Worm (Caenorhabditis elegans) whole organism, young adult: ENCODE measurements around the gene ZC395.11.
A peak's percentile ranks its signal among the peaks of the same experiment; 100 is the strongest.

Experiments
- B0035.1 ChIP-seq: sonication (generic microtip); optimal IDR thresholded peaks from 2 replicates; lab custom pipeline; 2016; ENCODE audit warnings: missing genetic modification characterization, mild to moderate bottlenecking, missing compliant biosample characterization, missing genotype, missing genetic modification reagents
- F23B12.7 ChIP-seq: sonication (generic microtip); optimal IDR thresholded peaks from 2 replicates; lab custom pipeline; 2017; ENCODE audit warnings: missing genetic modification characterization, mild to moderate bottlenecking, missing compliant biosample characterization, antibody characterized with exemption, moderate library complexity; ENCODE audit not compliant: insufficient read depth
- F33H1.4 ChIP-seq: fragments of 200-800 bp; sonication (Bioruptor generic); IDR thresholded peaks from 2 replicates; pipeline ENCODE4 v1.3.6; 2022; ENCODE audit warnings: missing genetic modification reagents, missing genetic modification characterization, missing compliant biosample characterization
- F39B2.1 ChIP-seq: fragments of 200-800 bp; sonication (Bioruptor generic); IDR thresholded peaks from 2 replicates; pipeline ENCODE4 v1.3.6; 2022; ENCODE audit warnings: missing genetic modification reagents, missing genetic modification characterization, missing compliant biosample characterization
- K11D2.4 ChIP-seq: fragments of 200-800 bp; sonication (Bioruptor generic); IDR thresholded peaks from 2 replicates; pipeline ENCODE4 v1.3.6; 2022; ENCODE audit warnings: missing genetic modification reagents, missing genetic modification characterization, missing compliant biosample characterization
- K12H6.12 ChIP-seq: fragments of 200-800 bp; sonication (Bioruptor generic); optimal IDR thresholded peaks from 2 replicates; lab custom pipeline; 2018; ENCODE audit warnings: mild to moderate bottlenecking, missing genetic modification characterization, missing compliant biosample characterization
- T26A5.8 ChIP-seq: sonication (generic microtip); optimal IDR thresholded peaks from 2 replicates; lab custom pipeline; 2016; ENCODE audit warnings: missing genetic modification characterization, missing compliant biosample characterization
- Y67H2A.10 ChIP-seq: fragments of 200-800 bp; sonication (Bioruptor generic); conservative IDR thresholded peaks from 2 replicates; pipeline ENCODE4 v1.3.6; 2022; ENCODE audit warnings: missing genetic modification reagents, missing genetic modification characterization, missing compliant biosample characterization
- Y79H2A.3 ChIP-seq: fragments of 200-800 bp; sonication (Bioruptor generic); conservative IDR thresholded peaks from 2 replicates; pipeline ENCODE4 v1.3.6; 2022; ENCODE audit warnings: missing genetic modification reagents, missing genetic modification characterization, missing compliant biosample characterization
- Y95B8A.8 ChIP-seq: fragments of 200-800 bp; sonication (Bioruptor generic); IDR thresholded peaks from 2 replicates; pipeline ENCODE4 v1.3.6; 2022; ENCODE audit warnings: missing genetic modification reagents, missing genetic modification characterization, missing compliant biosample characterization
- akir-1 ChIP-seq: fragments of 200-800 bp; sonication (Bioruptor generic); optimal IDR thresholded peaks from 2 replicates; lab custom pipeline; 2018; ENCODE audit warnings: mild to moderate bottlenecking, missing genetic modification characterization, moderate library complexity, missing compliant biosample characterization
- ama-1 ChIP-seq, 3 experiments: fragments of 150-350 bp in 1 of 3; sonication (generic microtip) in 2 of 3; optimal IDR thresholded peaks; 2 replicates each; lab custom pipeline; 2014 to 2018; ENCODE audit warnings: missing biosample characterization in 2 of 3, missing genetic modification characterization in 2 of 3, missing genetic modification reagents in 2 of 3
- attf-3 ChIP-seq: fragments of 200-800 bp; sonication (Bioruptor generic); conservative IDR thresholded peaks from 2 replicates; pipeline ENCODE4 v1.3.6; 2022; ENCODE audit warnings: missing genetic modification reagents, missing genetic modification characterization, missing compliant biosample characterization
- attf-5 ChIP-seq: fragments of 200-800 bp; sonication (Bioruptor generic); optimal IDR thresholded peaks from 2 replicates; lab custom pipeline; 2018; ENCODE audit warnings: mild to moderate bottlenecking, missing genetic modification characterization, missing compliant biosample characterization
- bed-2 ChIP-seq: fragments of 200-800 bp; sonication (Bioruptor generic); IDR thresholded peaks from 2 replicates; pipeline ENCODE4 v1.3.6; 2022; ENCODE audit warnings: missing genetic modification reagents, missing genetic modification characterization, missing compliant biosample characterization
- ccch-3 ChIP-seq: fragments of 200-800 bp; sonication (Bioruptor generic); optimal IDR thresholded peaks from 2 replicates; lab custom pipeline; 2018; ENCODE audit warnings: mild to moderate bottlenecking, missing genetic modification characterization, missing compliant biosample characterization
- cebp-2 ChIP-seq: fragments of 200-800 bp; sonication (Bioruptor generic); IDR thresholded peaks from 2 replicates; pipeline ENCODE4 v1.3.6; 2022; ENCODE audit warnings: missing genetic modification characterization, missing compliant biosample characterization
- ceh-27 ChIP-seq: fragments of 200-800 bp; sonication (Bioruptor generic); optimal IDR thresholded peaks from 2 replicates; lab custom pipeline; 2018; ENCODE audit warnings: mild to moderate bottlenecking, missing genetic modification characterization, moderate library complexity, missing compliant biosample characterization
- ceh-79 ChIP-seq: sonication (generic microtip); optimal IDR thresholded peaks from 2 replicates; lab custom pipeline; 2017; ENCODE audit warnings: mild to moderate bottlenecking, missing genetic modification characterization, missing compliant biosample characterization
- ceh-91 ChIP-seq: fragments of 200-800 bp; sonication (Bioruptor generic); IDR thresholded peaks from 2 replicates; pipeline ENCODE4 v1.3.6; 2022; ENCODE audit warnings: missing genetic modification reagents, missing genetic modification characterization, missing compliant biosample characterization
- chd-7 ChIP-seq: sonication (generic microtip); optimal IDR thresholded peaks from 2 replicates; lab custom pipeline; 2016; ENCODE audit warnings: mild to moderate bottlenecking, missing genetic modification characterization, moderate library complexity, missing compliant biosample characterization
- die-1 ChIP-seq: sonication (generic microtip); optimal IDR thresholded peaks from 2 replicates; lab custom pipeline; 2016; ENCODE audit warnings: missing genotype, mild to moderate bottlenecking, missing genetic modification characterization, missing compliant biosample characterization
- ets-4 ChIP-seq: fragments of 200-800 bp; sonication (Bioruptor generic); optimal IDR thresholded peaks from 2 replicates; lab custom pipeline; 2018; ENCODE audit warnings: mild to moderate bottlenecking, missing genetic modification characterization, missing compliant biosample characterization
- gei-17 ChIP-seq: fragments of 200-800 bp; sonication (Bioruptor generic); optimal IDR thresholded peaks from 2 replicates; lab custom pipeline; 2018; ENCODE audit warnings: mild to moderate bottlenecking, missing genetic modification characterization, missing compliant biosample characterization
- hmg-20 ChIP-seq: fragments of 200-800 bp; sonication (Bioruptor generic); IDR thresholded peaks from 2 replicates; pipeline ENCODE4 v1.3.6; 2022; ENCODE audit warnings: missing genetic modification reagents, missing genetic modification characterization, missing compliant biosample characterization
- hsf-1 ChIP-seq: fragments of 200-800 bp; sonication (Bioruptor generic); IDR thresholded peaks from 2 replicates; pipeline ENCODE4 v1.3.6; 2022; ENCODE audit warnings: missing genetic modification reagents, missing genetic modification characterization, missing compliant biosample characterization
- lag-1 ChIP-seq: fragments of 200-800 bp; sonication (Bioruptor generic); IDR thresholded peaks from 2 replicates; pipeline ENCODE4 v1.3.6; 2022; ENCODE audit warnings: missing genetic modification reagents, missing genetic modification characterization, missing compliant biosample characterization
- let-526 ChIP-seq: fragments of 200-800 bp; sonication (Bioruptor generic); IDR thresholded peaks from 2 replicates; pipeline ENCODE4 v1.3.6; 2022; ENCODE audit warnings: missing genetic modification reagents, missing genetic modification characterization, missing compliant biosample characterization
- let-607 ChIP-seq, 2 experiments: fragments of 200-800 bp in 1 of 2; sonication (Bioruptor generic) in 1 of 2; sonication (generic microtip) in 1 of 2; optimal IDR thresholded peaks; 2 replicates each; lab custom pipeline; 2016 to 2018; ENCODE audit warnings: mild to moderate bottlenecking in 2 of 2, missing compliant biosample characterization in 2 of 2, missing genetic modification characterization in 2 of 2, moderate library complexity in 2 of 2, missing genotype in 1 of 2
- lin-26 ChIP-seq: fragments of 200-800 bp; sonication (Bioruptor generic); IDR thresholded peaks from 2 replicates; pipeline ENCODE4 v1.3.6; 2022; ENCODE audit warnings: missing genetic modification reagents, missing genetic modification characterization, missing compliant biosample characterization
- lsy-27 ChIP-seq: sonication (generic microtip); optimal IDR thresholded peaks from 2 replicates; lab custom pipeline; 2017; ENCODE audit warnings: missing genetic modification characterization, mild to moderate bottlenecking, missing compliant biosample characterization, antibody characterized with exemption, missing genotype, borderline replicate concordance; ENCODE audit not compliant: insufficient read depth
- madf-10 ChIP-seq: sonication (generic microtip); optimal IDR thresholded peaks from 2 replicates; lab custom pipeline; 2016; ENCODE audit warnings: mild to moderate bottlenecking, missing genetic modification characterization, missing compliant biosample characterization
- madf-6 ChIP-seq: fragments of 200-800 bp; sonication (Bioruptor generic); IDR thresholded peaks from 2 replicates; pipeline ENCODE4 v1.3.6; 2022; ENCODE audit warnings: missing genetic modification reagents, missing genetic modification characterization, missing compliant biosample characterization
- mel-28 ChIP-seq: sonication (generic microtip); optimal IDR thresholded peaks from 2 replicates; lab custom pipeline; 2016; ENCODE audit warnings: borderline replicate concordance, mild to moderate bottlenecking, missing genetic modification characterization, missing compliant biosample characterization
- nhr-27 ChIP-seq: fragments of 200-800 bp; sonication (Bioruptor generic); optimal IDR thresholded peaks from 2 replicates; lab custom pipeline; 2018; ENCODE audit warnings: mild to moderate bottlenecking, missing genetic modification characterization, moderate library complexity, missing compliant biosample characterization
- nhr-90 ChIP-seq: sonication (generic microtip); optimal IDR thresholded peaks from 2 replicates; lab custom pipeline; 2016; ENCODE audit warnings: missing genotype, mild to moderate bottlenecking, missing genetic modification characterization, missing compliant biosample characterization
- rec-8 ChIP-seq, 2 experiments: sonication (generic microtip); optimal IDR thresholded peaks; 2 replicates each; lab custom pipeline; 2016; ENCODE audit warnings: mild to moderate bottlenecking in 2 of 2, missing genetic modification characterization in 2 of 2, missing genetic modification reagents in 2 of 2, missing genotype in 2 of 2, missing biosample characterization in 1 of 2, missing compliant biosample characterization in 1 of 2, moderate library complexity in 1 of 2
- snpc-4 ChIP-seq, 5 experiments: fragments of 150-350 bp in 1 of 5; sonication (generic microtip) in 4 of 5; optimal IDR thresholded peaks; 2 replicates each; lab custom pipeline; 2014 to 2018; ENCODE audit warnings: missing genetic modification characterization in 5 of 5, missing biosample characterization in 3 of 5, antibody characterized with exemption in 2 of 5, mild to moderate bottlenecking in 2 of 5, missing compliant biosample characterization in 2 of 5, missing genotype in 2 of 5, moderate library complexity in 2 of 5, missing genetic modification reagents in 1 of 5
- tbp1 ChIP-seq: fragments of 200-800 bp; sonication (Bioruptor generic); optimal IDR thresholded peaks from 2 replicates; lab custom pipeline; 2018; ENCODE audit warnings: mild to moderate bottlenecking, missing genetic modification characterization, missing compliant biosample characterization
- tbx-9 ChIP-seq: sonication (generic microtip); optimal IDR thresholded peaks from 2 replicates; lab custom pipeline; 2016; ENCODE audit warnings: borderline replicate concordance, missing genetic modification characterization, inconsistent platforms, missing compliant biosample characterization
- unc-62 ChIP-seq: fragments of 150-350 bp; optimal IDR thresholded peaks from 2 replicates; lab custom pipeline; 2014; ENCODE audit warnings: missing biosample characterization, missing genetic modification reagents, missing genetic modification characterization
- xnd-1 ChIP-seq: sonication (generic microtip); optimal IDR thresholded peaks from 2 replicates; lab custom pipeline; 2016; ENCODE audit warnings: missing genotype, missing genetic modification reagents, missing genetic modification characterization, missing compliant biosample characterization
- zim-3 ChIP-seq: sonication (generic microtip); optimal IDR thresholded peaks from 2 replicates; lab custom pipeline; 2017; ENCODE audit warnings: mild to moderate bottlenecking, missing genetic modification characterization, moderate library complexity, missing compliant biosample characterization
- ztf-26 ChIP-seq: sonication (generic microtip); optimal IDR thresholded peaks from 2 replicates; lab custom pipeline; 2017; ENCODE audit warnings: missing genetic modification characterization, missing compliant biosample characterization
- ztf-6 ChIP-seq: fragments of 200-800 bp; sonication (Bioruptor generic); IDR thresholded peaks from 2 replicates; pipeline ENCODE4 v1.3.6; 2022; ENCODE audit warnings: missing genetic modification reagents, missing genetic modification characterization, missing compliant biosample characterization

The ZC395.11 gene

DNA sequence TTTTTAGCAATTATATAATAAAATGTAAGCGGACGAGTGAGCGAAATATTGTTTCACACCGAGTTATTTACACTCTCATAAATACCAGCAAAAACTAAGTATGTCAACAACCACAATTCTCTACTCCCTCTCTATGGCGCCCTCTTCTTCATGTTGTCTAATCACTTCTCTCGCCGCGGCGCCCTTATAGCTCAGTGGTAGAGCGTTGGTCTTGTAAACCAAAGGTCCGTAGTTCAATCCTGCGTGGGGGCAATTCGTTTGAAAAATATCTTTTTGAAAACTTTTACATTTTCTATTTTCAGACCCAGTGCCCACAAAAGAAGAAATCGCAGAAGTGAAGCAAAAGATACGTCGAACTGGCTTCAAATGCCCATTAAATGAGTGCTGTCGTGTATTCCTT lies 19.6 kb upstream of the ZC395.11 start (continued):
- peak; percentile 18 for TF ChIP-seq xnd-1 (tag; lab: Kevin White, UChicago)
- peak; percentile 29 for TF ChIP-seq ztf-26 (tag; lab: Kevin White, UChicago)
- peak; percentile 83 to 93 for TF ChIP-seq rec-8 (tag; optimal IDR thresholded peaks at IDR 0.05; lab: Kevin White, UChicago)
- TF ChIP-seq ets-4, result no peak
- TF ChIP-seq bed-2 (GFP tag; lab: Robert Waterston, UW), result no peak
- TF ChIP-seq K12H6.12 (tag; lab: Kevin White, UChicago), result peak; percentile 24
- TF ChIP-seq madf-10 (tag; lab: Kevin White, UChicago), result peak; percentile 51
- peak; percentile 78 for TF ChIP-seq zim-3 (tag; lab: Kevin White, UChicago)
- 0 out of 2 replicates have a peak, but pooled peaks have one; percentile 58 for TF ChIP-seq cebp-2
- TF ChIP-seq ceh-27 (GFP tag; lab: Kevin White, UChicago), result peak; percentile 64
- TF ChIP-seq hmg-20 (GFP tag; lab: Robert Waterston, UW), result peak; percentile 46; the same call in 1 of the 2 replicates
- TF ChIP-seq Y95B8A.8 (GFP tag; lab: Robert Waterston, UW), result peak; percentile 80; the same call in 1 of the 2 replicates
- TF ChIP-seq ztf-6 (GFP tag; lab: Robert Waterston, UW), result peak; percentile 88
- peak; percentile 74 for TF ChIP-seq chd-7 (tag; lab: Kevin White, UChicago)
- TF ChIP-seq lin-26, result peak; percentile 98
- TF ChIP-seq die-1 (tag; lab: Kevin White, UChicago), result peak; percentile 97
- TF ChIP-seq K11D2.4 (GFP tag; lab: Robert Waterston, UW), result no peak
- peak; percentile 33 for TF ChIP-seq nhr-27 (tag; lab: Kevin White, UChicago)
- no peak; the same call in 1 of the 2 replicates for TF ChIP-seq madf-6 (GFP tag; lab: Robert Waterston, UW)
- peak; percentile 68 for TF ChIP-seq T26A5.8 (tag; lab: Kevin White, UChicago)
- peak; percentile 58 for TF ChIP-seq attf-3 (GFP tag; lab: Robert Waterston, UW)
- peak; percentile 68 for TF ChIP-seq F33H1.4 (GFP tag; lab: Robert Waterston, UW)
- no peak for TF ChIP-seq tbx-9
- TF ChIP-seq F23B12.7 (tag; lab: Kevin White, UChicago), result peak; percentile 69
- peak; percentile 52 for TF ChIP-seq snpc-4 (GFP tag; optimal IDR thresholded peaks at IDR 0.05; lab: Kevin White, UChicago)
- peak in 1 of 4 experiments; percentile 78 for TF ChIP-seq snpc-4 (tag; optimal IDR thresholded peaks at IDR 0.05; lab: Kevin White, UChicago)
- no peak for TF ChIP-seq ama-1 (optimal IDR thresholded peaks at IDR 0.05; lab: Kevin White, UChicago)
- peak; percentile 57 to 76 for TF ChIP-seq ama-1 (GFP tag; optimal IDR thresholded peaks at IDR 0.05; lab: Kevin White, UChicago)
- TF ChIP-seq F39B2.1 (GFP tag; lab: Robert Waterston, UW), result no peak
- TF ChIP-seq nhr-90 (tag; lab: Kevin White, UChicago), result peak; percentile 95
- no peak for TF ChIP-seq lsy-27 (tag; lab: Kevin White, UChicago)
- no peak for TF ChIP-seq gei-17
- TF ChIP-seq, all 124 proteins: peak for 86

DNA sequence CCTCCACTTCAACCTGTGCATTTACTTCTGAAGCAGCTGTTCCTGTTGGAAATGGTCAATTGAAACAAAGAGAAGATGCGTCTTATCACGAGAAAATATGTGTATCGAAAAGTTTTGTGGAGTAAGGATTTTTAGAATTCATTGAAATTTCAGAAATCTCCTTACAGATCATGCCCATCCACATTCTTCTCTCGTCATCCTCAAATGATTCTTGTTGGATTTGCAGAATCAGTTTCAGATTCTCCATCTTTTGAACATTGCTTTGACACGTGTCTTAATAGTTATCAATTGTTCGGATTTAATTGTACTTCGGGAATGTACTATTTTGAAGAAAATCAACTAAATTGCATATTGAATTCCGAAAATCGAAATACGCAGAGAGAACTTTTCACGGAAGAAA lies 17.9 kb upstream of the ZC395.11 start:
- TF ChIP-seq madf-6 (GFP tag; lab: Robert Waterston, UW) (no peak), let-526 (GFP tag; lab: Robert Waterston, UW) (no peak), mel-28 (no peak), unc-62 (GFP tag; lab: Kevin White, UChicago) (no peak), die-1 (tag; lab: Kevin White, UChicago) (no peak), tbp1 (GFP tag; lab: Kevin White, UChicago) (no peak), bed-2 (GFP tag; lab: Robert Waterston, UW) (no peak), attf-5 (GFP tag; lab: Kevin White, UChicago) (no peak), let-607 (tag; optimal IDR thresholded peaks at IDR 0.05; lab: Kevin White, UChicago) (no peak), ceh-91 (no peak), akir-1 (GFP tag; lab: Kevin White, UChicago) (no peak), Y67H2A.10 (GFP tag; lab: Robert Waterston, UW) (no peak), ccch-3 (GFP tag; lab: Kevin White, UChicago) (no peak), ceh-79 (tag; lab: Kevin White, UChicago) (no peak), hsf-1 (GFP tag; lab: Robert Waterston, UW) (no peak), lag-1 (GFP tag; lab: Robert Waterston, UW) (no peak), B0035.1 (tag; lab: Kevin White, UChicago) (no peak), Y79H2A.3 (GFP tag; lab: Robert Waterston, UW) (no peak), ceh-27 (GFP tag; lab: Kevin White, UChicago) (no peak), lin-26 (no peak)
